Fruit fly (Drosophila melanogaster): ENCODE results near the gene Tace.

Tace gene

dm6 chr3R:30000286-30000685 is at the start of gene Tace:
Gene Tace, plus strand, starts transcription at chr3R:30000530.
- TF ChIP-seq h (optimal IDR thresholded peaks at IDR 0.05) (no peak), insv (optimal IDR thresholded peaks at IDR 0.05) (no peak), ttk (optimal IDR thresholded peaks at IDR 0.05) (no peak), Sin3A (optimal IDR thresholded peaks at IDR 0.05) (no peak), psq (optimal IDR thresholded peaks at IDR 0.05) (no peak), Myc (optimal IDR thresholded peaks at IDR 0.05) (no peak)

- TF ChIP-seq Myc (optimal IDR thresholded peaks at IDR 0.05) (no peak), psq (optimal IDR thresholded peaks at IDR 0.05) (no peak), h (optimal IDR thresholded peaks at IDR 0.05) (no peak), Sin3A (optimal IDR thresholded peaks at IDR 0.05) (no peak), ttk (optimal IDR thresholded peaks at IDR 0.05) (no peak), insv (optimal IDR thresholded peaks at IDR 0.05) (no peak)
Observed at dm6 chr3R:29959329-29959728, 41.0 kb upstream of the Tace start.

- no peak for TF ChIP-seq psq (optimal IDR thresholded peaks at IDR 0.05)
- TF ChIP-seq Myc (optimal IDR thresholded peaks at IDR 0.05), result no peak
- no peak for TF ChIP-seq Sin3A (optimal IDR thresholded peaks at IDR 0.05)
- no peak for TF ChIP-seq h (optimal IDR thresholded peaks at IDR 0.05)
- no peak for TF ChIP-seq ttk (optimal IDR thresholded peaks at IDR 0.05)
- no peak for TF ChIP-seq insv (optimal IDR thresholded peaks at IDR 0.05)
Observed at dm6 chr3R:29963102-29963501, 37.2 kb upstream of the Tace start.

- TF ChIP-seq Sin3A (optimal IDR thresholded peaks at IDR 0.05), result no peak
- no peak for TF ChIP-seq psq (optimal IDR thresholded peaks at IDR 0.05)
- no peak for TF ChIP-seq ttk (optimal IDR thresholded peaks at IDR 0.05)
- no peak for TF ChIP-seq insv (optimal IDR thresholded peaks at IDR 0.05)
- TF ChIP-seq Myc (optimal IDR thresholded peaks at IDR 0.05), result no peak
- no peak for TF ChIP-seq h (optimal IDR thresholded peaks at IDR 0.05)
Observed at dm6 chr3R:29969347-29969746, 31.0 kb upstream of the Tace start, which contains the start of gene TkR99D. Gene TkR99D, minus strand, starts transcription at chr3R:29969447.

- TF ChIP-seq insv (optimal IDR thresholded peaks at IDR 0.05) (no peak), Myc (optimal IDR thresholded peaks at IDR 0.05) (no peak), h (optimal IDR thresholded peaks at IDR 0.05) (no peak), psq (optimal IDR thresholded peaks at IDR 0.05) (no peak), Sin3A (optimal IDR thresholded peaks at IDR 0.05) (no peak), ttk (optimal IDR thresholded peaks at IDR 0.05) (no peak)
Observed at dm6 chr3R:29978595-29978994, 21.7 kb upstream of the Tace start.

dm6 chr3R:29981479-29981878 is 18.9 kb upstream of the Tace start:
- no peak for TF ChIP-seq h (optimal IDR thresholded peaks at IDR 0.05)
- TF ChIP-seq Sin3A (optimal IDR thresholded peaks at IDR 0.05), result no peak
- TF ChIP-seq insv (optimal IDR thresholded peaks at IDR 0.05), result no peak
- no peak for TF ChIP-seq ttk (optimal IDR thresholded peaks at IDR 0.05)
- TF ChIP-seq psq (optimal IDR thresholded peaks at IDR 0.05), result no peak
- no peak for TF ChIP-seq Myc (optimal IDR thresholded peaks at IDR 0.05)

- no peak for TF ChIP-seq Myc (optimal IDR thresholded peaks at IDR 0.05)
- TF ChIP-seq psq (optimal IDR thresholded peaks at IDR 0.05), result no peak
- TF ChIP-seq h (optimal IDR thresholded peaks at IDR 0.05), result no peak
- no peak for TF ChIP-seq ttk (optimal IDR thresholded peaks at IDR 0.05)
- no peak for TF ChIP-seq insv (optimal IDR thresholded peaks at IDR 0.05)
- TF ChIP-seq Sin3A (optimal IDR thresholded peaks at IDR 0.05), result no peak
Observed at dm6 chr3R:29982027-29982426, 18.3 kb upstream of the Tace start.

dm6 chr3R:29983073-29983544 is 17.2 kb upstream of the Tace start, which contains the start of gene CG7896:
Gene CG7896, plus strand, starts transcription at chr3R:29983426.
- TF ChIP-seq ttk (optimal IDR thresholded peaks at IDR 0.05) (no peak), Sin3A (optimal IDR thresholded peaks at IDR 0.05) (no peak)

- TF ChIP-seq Sin3A (optimal IDR thresholded peaks at IDR 0.05) (no peak), ttk (optimal IDR thresholded peaks at IDR 0.05) (no peak), psq (optimal IDR thresholded peaks at IDR 0.05) (no peak), insv (optimal IDR thresholded peaks at IDR 0.05) (no peak), Myc (optimal IDR thresholded peaks at IDR 0.05) (no peak), h (optimal IDR thresholded peaks at IDR 0.05) (no peak)
Observed at dm6 chr3R:29983886-29984285, 16.4 kb upstream of the Tace start.

- TF ChIP-seq Sin3A (optimal IDR thresholded peaks at IDR 0.05) (no peak), h (optimal IDR thresholded peaks at IDR 0.05) (no peak), insv (optimal IDR thresholded peaks at IDR 0.05) (no peak), Myc (optimal IDR thresholded peaks at IDR 0.05) (no peak), ttk (optimal IDR thresholded peaks at IDR 0.05) (no peak), psq (optimal IDR thresholded peaks at IDR 0.05) (no peak)
Observed at dm6 chr3R:29985219-29985618, 15.1 kb upstream of the Tace start.

- no peak for TF ChIP-seq Sin3A (optimal IDR thresholded peaks at IDR 0.05)
- no peak for TF ChIP-seq insv (optimal IDR thresholded peaks at IDR 0.05)
- no peak for TF ChIP-seq Myc (optimal IDR thresholded peaks at IDR 0.05)
- no peak for TF ChIP-seq h (optimal IDR thresholded peaks at IDR 0.05)
- TF ChIP-seq psq (optimal IDR thresholded peaks at IDR 0.05), result no peak
- no peak for TF ChIP-seq ttk (optimal IDR thresholded peaks at IDR 0.05)
Observed at dm6 chr3R:29990681-29991080, 9.6 kb upstream of the Tace start.

dm6 chr3R:29993134-29993533 is 7.2 kb upstream of the Tace start, which contains the start of gene Acph-1:
Gene Acph-1, minus strand, starts transcription at chr3R:29993411.
- TF ChIP-seq ttk (optimal IDR thresholded peaks at IDR 0.05) (no peak), h (optimal IDR thresholded peaks at IDR 0.05) (no peak), Myc (optimal IDR thresholded peaks at IDR 0.05) (no peak), Sin3A (optimal IDR thresholded peaks at IDR 0.05) (no peak), psq (optimal IDR thresholded peaks at IDR 0.05) (no peak), insv (optimal IDR thresholded peaks at IDR 0.05) (no peak)

dm6 chr3R:29995035-29995434 is 5.3 kb upstream of the Tace start, which contains the start of the genes CG7903 and Sas-6:
Gene CG7903, minus strand, starts transcription at chr3R:29995231.
Gene Sas-6, plus strand, starts transcription at chr3R:29995357.
- TF ChIP-seq insv (optimal IDR thresholded peaks at IDR 0.05) (no peak), ttk (optimal IDR thresholded peaks at IDR 0.05) (no peak), Myc (optimal IDR thresholded peaks at IDR 0.05) (no peak), psq (optimal IDR thresholded peaks at IDR 0.05) (no peak)

All from Kc167 (cell line).